Fruit fly (Drosophila melanogaster) whole organism, wandering third instar larva: ENCODE data around the gene Ubc2.

Experiments used
- Dfd ChIP-seq: fragments of >200 bp; optimal IDR thresholded peaks from 2 replicates; lab custom pipeline; 2017; ENCODE audit warnings: missing biosample characterization, missing genetic modification characterization
- OdsH ChIP-seq: fragments of 200-800 bp; sonication (Bioruptor generic); optimal IDR thresholded peaks from 2 replicates; lab custom pipeline; 2016; ENCODE audit warnings: missing biosample characterization, mild to moderate bottlenecking, missing genetic modification characterization
- h ChIP-seq: fragments of 200-800 bp; sonication (Bioruptor generic); optimal IDR thresholded peaks from 3 replicates; lab custom pipeline; 2016; ENCODE audit warnings: missing biosample characterization, mild to moderate bottlenecking, missing genetic modification characterization
- rgr ChIP-seq: fragments of 200-800 bp; sonication (Bioruptor generic); optimal IDR thresholded peaks from 3 replicates; lab custom pipeline; 2016; ENCODE audit warnings: missing biosample characterization, mild to moderate bottlenecking, missing genetic modification characterization
- usp ChIP-seq: fragments of >200 bp; optimal IDR thresholded peaks from 2 replicates; lab custom pipeline; 2017; ENCODE audit warnings: missing biosample characterization, missing genetic modification characterization

- TF ChIP-seq OdsH (GFP tag; lab: Kevin White, UChicago) (peak; percentile 61), rgr (GFP tag; lab: Kevin White, UChicago) (peak; percentile 73), usp (GFP tag; lab: Kevin White, UChicago) (no peak), h (no peak), Dfd (GFP tag; lab: Kevin White, UChicago) (no peak)
These were observed 30.6 kb downstream of the Ubc2 start, which contains the start of the genes Vha16-5 and CG12299 for dm6 chr2L:10736993-10737756.
